Fruit fly (Drosophila melanogaster) Kc167 (cell line): ENCODE data around the gene FASN1.

Experiments
- Myc ChIP-seq: fragments of >200 bp; optimal IDR thresholded peaks from 2 replicates; lab custom pipeline; 2017; ENCODE audit warnings: missing external identifiers
- Sin3A ChIP-seq: fragments of >200 bp; optimal IDR thresholded peaks from 2 replicates; lab custom pipeline; 2018; ENCODE audit warnings: missing external identifiers
- h ChIP-seq: fragments of >200 bp; optimal IDR thresholded peaks from 3 replicates; lab custom pipeline; 2018; ENCODE audit warnings: missing external identifiers
- psq ChIP-seq: fragments of >200 bp; optimal IDR thresholded peaks from 2 replicates; lab custom pipeline; 2017; ENCODE audit warnings: missing external identifiers
- ttk ChIP-seq: sonication (Bioruptor generic); optimal IDR thresholded peaks from 2 replicates; lab custom pipeline; 2017; ENCODE audit warnings: missing external identifiers

DNA sequence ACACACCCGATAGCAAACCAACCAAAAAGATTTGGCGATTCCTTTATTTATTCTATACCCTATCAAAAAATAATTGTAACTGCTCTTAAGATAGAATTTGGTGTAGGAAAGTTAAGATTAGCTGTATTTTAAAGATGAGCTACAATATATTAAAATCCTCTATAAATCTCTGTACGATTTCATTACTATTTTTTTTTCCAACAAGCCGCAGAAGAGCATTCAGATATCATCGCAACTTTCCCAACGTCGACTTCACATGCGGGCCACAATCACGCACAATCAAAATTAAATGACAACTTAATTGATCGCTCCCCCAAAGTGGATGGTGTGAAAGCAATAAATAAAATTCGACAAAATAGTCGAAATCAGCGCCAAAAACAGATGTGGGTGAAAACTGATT is 36.1 kb downstream of the FASN1 start:
- TF ChIP-seq h (lab: Kevin White, UChicago) (no peak), psq (no peak), Sin3A (lab: Kevin White, UChicago) (no peak), Myc (lab: Kevin White, UChicago) (no peak), ttk (lab: Kevin White, UChicago) (no peak)
